Worm (Caenorhabditis elegans): ENCODE measurements around the gene R53.8.

DNA sequence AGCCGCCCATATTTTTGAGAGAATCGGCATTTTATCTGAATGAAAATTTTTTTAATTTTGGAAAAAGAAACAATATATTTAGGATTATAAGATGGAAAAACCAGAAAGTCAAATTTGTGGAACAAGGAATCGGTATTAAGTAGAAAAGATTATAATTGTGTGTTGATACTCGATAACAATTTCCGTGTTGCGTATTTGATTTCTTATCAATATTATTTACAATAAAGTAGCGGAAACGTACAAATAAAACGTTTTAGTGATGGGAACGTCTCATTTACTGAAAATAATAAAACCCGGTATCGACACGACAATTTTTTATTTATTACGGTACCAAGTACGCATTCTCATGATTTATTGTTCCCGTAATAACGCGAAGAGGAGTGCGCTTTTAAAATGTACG lies 39.6 kb upstream of the R53.8 start, which contains the start of gene C05C10.3:
- TF ChIP-seq T22C8.4 (GFP tag; IDR thresholded peaks at IDR 0.05): no peak
- no peak for TF ChIP-seq cog-1 (tag; optimal IDR thresholded peaks at IDR 0.05)
- no peak for TF ChIP-seq ztf-23 (GFP tag; IDR thresholded peaks at IDR 0.05)
- TF ChIP-seq med-1 (GFP tag; optimal IDR thresholded peaks at IDR 0.05; ENCODE audit: insufficient read depth): no peak

Measured in whole organism, midembryonic.